Fruit fly (Drosophila melanogaster): ENCODE results near the gene Ccm3.

The Ccm3 gene

dm6 chr3R:15418824-15419530, 47.2 kb downstream of the Ccm3 start (continued):
- no peak for TF ChIP-seq CG14965 (GFP tag; optimal IDR thresholded peaks at IDR 0.05; ENCODE audit: borderline replicate concordance)
- TF ChIP-seq CG9215 (GFP tag; IDR thresholded peaks at IDR 0.05) = peak; percentile 40
- TF ChIP-seq CG7357 (GFP tag; IDR thresholded peaks at IDR 0.05) = no peak
- TF ChIP-seq CG30431 (GFP tag; optimal IDR thresholded peaks at IDR 0.05) = peak; percentile 63
- TF ChIP-seq nerfin-1 (tag; optimal IDR thresholded peaks at IDR 0.05) = peak; percentile 24
- peak; percentile 87 for TF ChIP-seq CG16815 (GFP tag; optimal IDR thresholded peaks at IDR 0.05)
- peak; percentile 48 for TF ChIP-seq ATbp (GFP tag; optimal IDR thresholded peaks at IDR 0.05)
- TF ChIP-seq CG4820 (GFP tag; optimal IDR thresholded peaks at IDR 0.05) = peak; percentile 66
- TF ChIP-seq Ptx1 (GFP tag; IDR thresholded peaks at IDR 0.05) = peak; percentile 51; the same call in 1 of the 2 replicates
- TF ChIP-seq sisA (GFP tag; IDR thresholded peaks at IDR 0.05) = peak; percentile 49; the same call in 1 of the 2 replicates
- TF ChIP-seq jumu (GFP tag; optimal IDR thresholded peaks at IDR 0.05) = no peak
- no peak for TF ChIP-seq Bdp1 (GFP tag; optimal IDR thresholded peaks at IDR 0.05)
- no peak for TF ChIP-seq pho (GFP tag; optimal IDR thresholded peaks at IDR 0.05)
- TF ChIP-seq Asciz (GFP tag; optimal IDR thresholded peaks at IDR 0.05) = peak; percentile 60
- TF ChIP-seq zen (tag; optimal IDR thresholded peaks at IDR 0.05) = peak; percentile 87
- TF ChIP-seq CG5180 (GFP tag; optimal IDR thresholded peaks at IDR 0.05) = peak; percentile 31
- peak; percentile 72 for TF ChIP-seq Nf-YB (GFP tag; optimal IDR thresholded peaks at IDR 0.05)
- peak; percentile 29 for TF ChIP-seq nau (GFP tag; optimal IDR thresholded peaks at IDR 0.05)
- TF ChIP-seq CG16863 (GFP tag; optimal IDR thresholded peaks at IDR 0.05) = no peak
- no peak for TF ChIP-seq Sin3A (optimal IDR thresholded peaks at IDR 0.05)
- TF ChIP-seq CG31365 (tag; optimal IDR thresholded peaks at IDR 0.05) = no peak
- TF ChIP-seq CG2120 (GFP tag; optimal IDR thresholded peaks at IDR 0.05) = peak; percentile 32
- peak; percentile 70 for TF ChIP-seq CG3407 (GFP tag; optimal IDR thresholded peaks at IDR 0.05)
- TF ChIP-seq unc-4 (GFP tag; IDR thresholded peaks at IDR 0.05; ENCODE audit: partially characterized antibody) = no peak
- TF ChIP-seq CG17328 (GFP tag; IDR thresholded peaks at IDR 0.05) = 0 out of 2 replicates have a peak, but pooled peaks have one; percentile 44
- peak; percentile 47 for TF ChIP-seq sug (tag; optimal IDR thresholded peaks at IDR 0.05)
- TF ChIP-seq fd102C (GFP tag; optimal IDR thresholded peaks at IDR 0.05) = peak; percentile 48
- peak; percentile 16 for TF ChIP-seq CG8281 (tag; optimal IDR thresholded peaks at IDR 0.05)
- no peak for TF ChIP-seq pnt (GFP tag; optimal IDR thresholded peaks at IDR 0.05)
- TF ChIP-seq CG3838 (GFP tag; optimal IDR thresholded peaks at IDR 0.05) = no peak
- no peak for TF ChIP-seq CrebB (tag; optimal IDR thresholded peaks at IDR 0.05)
- no peak for TF ChIP-seq CG11696 (GFP tag; IDR thresholded peaks at IDR 0.05)
- no peak for TF ChIP-seq CG3847 (GFP tag; IDR thresholded peaks at IDR 0.05)
- no peak for TF ChIP-seq C15 (GFP tag; IDR thresholded peaks at IDR 0.05)
- no peak for TF ChIP-seq grn (GFP tag; optimal IDR thresholded peaks at IDR 0.05)
- TF ChIP-seq h (optimal IDR thresholded peaks at IDR 0.05) = no peak
- TF ChIP-seq ab (GFP tag; optimal IDR thresholded peaks at IDR 0.05) = no peak
- TF ChIP-seq CG8359 (GFP tag; optimal IDR thresholded peaks at IDR 0.05; ENCODE audit: borderline replicate concordance) = no peak
- peak; percentile 52 for TF ChIP-seq CG2202 (tag; optimal IDR thresholded peaks at IDR 0.05)
- TF ChIP-seq CG7271 (tag; optimal IDR thresholded peaks at IDR 0.05) = peak; percentile 5
- peak; percentile 69 for TF ChIP-seq row (GFP tag; IDR thresholded peaks at IDR 0.05)
- no peak for TF ChIP-seq CkIIα-i1 (GFP tag; IDR thresholded peaks at IDR 0.05)
- TF ChIP-seq nmo (GFP tag; optimal IDR thresholded peaks at IDR 0.05) = peak; percentile 76
- peak; percentile 75 for TF ChIP-seq Kr (GFP tag; optimal IDR thresholded peaks at IDR 0.05)
- no peak for TF ChIP-seq Fer2 (tag; optimal IDR thresholded peaks at IDR 0.05)
- TF ChIP-seq CG7372 (GFP tag; IDR thresholded peaks at IDR 0.05) = no peak
- TF ChIP-seq pzg (GFP tag; optimal IDR thresholded peaks at IDR 0.05) = no peak
- TF ChIP-seq kay (GFP tag; optimal IDR thresholded peaks at IDR 0.05) = peak; percentile 2
- peak; percentile 66 for TF ChIP-seq Chrac-16 (GFP tag; optimal IDR thresholded peaks at IDR 0.05)
- TF ChIP-seq dm (GFP tag; optimal IDR thresholded peaks at IDR 0.05) = no peak
- no peak for TF ChIP-seq CG10959 (GFP tag; IDR thresholded peaks at IDR 0.05)
